Fruit fly (Drosophila melanogaster) whole organism, wandering third instar larva: ENCODE results near the gene pths.

Experiments used
- Abd-B ChIP-seq: fragments of >200 bp; optimal IDR thresholded peaks from 2 replicates; lab custom pipeline; 2017; ENCODE audit warnings: missing biosample characterization, missing genetic modification characterization
- CG32264 ChIP-seq: fragments of 200-800 bp; sonication (Bioruptor generic); optimal IDR thresholded peaks from 2 replicates; lab custom pipeline; 2016; ENCODE audit warnings: missing biosample characterization, missing genetic modification characterization
- CG9705 ChIP-seq: fragments of 200-800 bp; sonication (Bioruptor generic); optimal IDR thresholded peaks from 2 replicates; lab custom pipeline; 2018; ENCODE audit warnings: missing biosample characterization, mild to moderate bottlenecking, missing genetic modification characterization
- CrebA ChIP-seq: fragments of 200-800 bp; sonication (Bioruptor generic); optimal IDR thresholded peaks from 2 replicates; lab custom pipeline; 2016; ENCODE audit warnings: missing biosample characterization, mild to moderate bottlenecking, missing genetic modification characterization, borderline replicate concordance
- Dfd ChIP-seq: fragments of >200 bp; optimal IDR thresholded peaks from 2 replicates; lab custom pipeline; 2017; ENCODE audit warnings: missing biosample characterization, missing genetic modification characterization
- Dif ChIP-seq: fragments of 200-275, 200-300 bp; sonication (Bioruptor generic); optimal IDR thresholded peaks from 2 replicates; lab custom pipeline; 2018; ENCODE audit warnings: missing biosample characterization, missing genetic modification characterization; ENCODE audit not compliant: partially characterized antibody
- GATAd ChIP-seq: sonication (Bioruptor generic); optimal IDR thresholded peaks from 2 replicates; lab custom pipeline; 2016; ENCODE audit warnings: missing biosample characterization, missing genetic modification characterization
- HLH106 ChIP-seq: fragments of 200-800 bp; optimal IDR thresholded peaks from 3 replicates; lab custom pipeline; 2019; ENCODE audit warnings: missing biosample characterization, mild to moderate bottlenecking, missing genetic modification characterization, moderate library complexity
- Hnf4 ChIP-seq: fragments of 200-800 bp; sonication (Bioruptor generic); optimal IDR thresholded peaks from 2 replicates; lab custom pipeline; 2016; ENCODE audit warnings: missing biosample characterization, mild to moderate bottlenecking, missing genetic modification characterization
- Hr78 ChIP-seq: fragments of >200 bp; optimal IDR thresholded peaks from 2 replicates; lab custom pipeline; 2017; ENCODE audit warnings: missing biosample characterization, missing genetic modification characterization
- Hr83 ChIP-seq: fragments of 200-300 bp; sonication (Bioruptor generic); optimal IDR thresholded peaks from 2 replicates; lab custom pipeline; 2016; ENCODE audit warnings: missing biosample characterization, mild to moderate bottlenecking, missing genetic modification characterization, moderate library complexity; ENCODE audit not compliant: poor library complexity, severe bottlenecking
- Jra ChIP-seq: sonication (Bioruptor generic); optimal IDR thresholded peaks from 2 replicates; lab custom pipeline; 2016; ENCODE audit warnings: missing biosample characterization, missing genetic modification characterization
- Mio ChIP-seq: sonication (Bioruptor generic); optimal IDR thresholded peaks from 2 replicates; lab custom pipeline; 2016; ENCODE audit warnings: missing biosample characterization, missing genetic modification characterization
- Myc ChIP-seq: fragments of >200 bp; optimal IDR thresholded peaks from 2 replicates; lab custom pipeline; 2017
- N ChIP-seq: fragments of >200 bp; optimal IDR thresholded peaks from 2 replicates; lab custom pipeline; 2018; ENCODE audit warnings: missing biosample characterization, missing external identifiers, missing genetic modification characterization
- OdsH ChIP-seq: fragments of 200-800 bp; sonication (Bioruptor generic); optimal IDR thresholded peaks from 2 replicates; lab custom pipeline; 2016; ENCODE audit warnings: missing biosample characterization, mild to moderate bottlenecking, missing genetic modification characterization
- Rel ChIP-seq, 2 experiments: fragments of 200-800 bp; sonication (Bioruptor generic) in 1 of 2; optimal IDR thresholded peaks; 2 replicates in 1 of 2; 3 replicates in 1 of 2; lab custom pipeline; 2016 to 2019; ENCODE audit warnings: mild to moderate bottlenecking in 2 of 2, missing biosample characterization in 2 of 2, missing genetic modification characterization in 2 of 2, moderate library complexity in 1 of 2
- Sp1 ChIP-seq: fragments of 200-800 bp; sonication (Bioruptor generic); optimal IDR thresholded peaks from 3 replicates; lab custom pipeline; 2019; ENCODE audit warnings: missing biosample characterization, mild to moderate bottlenecking, missing genetic modification characterization, moderate library complexity
- Vsx2 ChIP-seq: fragments of 200-300, 225-300 bp; sonication (Bioruptor generic); optimal IDR thresholded peaks from 2 replicates; lab custom pipeline; 2018; ENCODE audit warnings: missing biosample characterization, missing genetic modification characterization; ENCODE audit not compliant: partially characterized antibody
- br ChIP-seq: fragments of 200-800 bp; sonication (Bioruptor generic); optimal IDR thresholded peaks from 2 replicates; lab custom pipeline; 2016; ENCODE audit warnings: missing biosample characterization, missing genetic modification characterization
- brk ChIP-seq: fragments of 200-800 bp; sonication (Bioruptor generic); optimal IDR thresholded peaks from 2 replicates; lab custom pipeline; 2016; ENCODE audit warnings: missing biosample characterization, mild to moderate bottlenecking, missing genetic modification characterization
- dl ChIP-seq, 2 experiments: fragments of 175-275, 200-275 bp in 1 of 2; fragments of 200-275 bp in 1 of 2; sonication (Bioruptor generic); optimal IDR thresholded peaks; lab custom pipeline; 2018; ENCODE audit warnings: mild to moderate bottlenecking in 2 of 2, missing biosample characterization in 2 of 2, missing genetic modification characterization in 2 of 2, moderate library complexity in 2 of 2; ENCODE audit not compliant: partially characterized antibody in 2 of 2, insufficient read depth in 1 of 2
- dmrt93B ChIP-seq: fragments of 200-800 bp; sonication (Bioruptor generic); optimal IDR thresholded peaks from 2 replicates; lab custom pipeline; 2018; ENCODE audit warnings: missing biosample characterization, mild to moderate bottlenecking, missing genetic modification characterization
- dsf ChIP-seq: sonication (Bioruptor generic); optimal IDR thresholded peaks from 2 replicates; lab custom pipeline; 2016; ENCODE audit warnings: missing biosample characterization, missing genetic modification characterization, borderline replicate concordance
- ey ChIP-seq: fragments of 200-800 bp; sonication (Bioruptor generic); optimal IDR thresholded peaks from 2 replicates; lab custom pipeline; 2016; ENCODE audit warnings: missing biosample characterization, missing genetic modification characterization
- foxo ChIP-seq, 2 experiments: fragments of 200-800 bp; sonication (Bioruptor generic); optimal IDR thresholded peaks; 2 replicates in 1 of 2; 3 replicates in 1 of 2; lab custom pipeline; 2016 to 2017; ENCODE audit warnings: missing biosample characterization in 2 of 2, missing genetic modification characterization in 2 of 2
- fru ChIP-seq: fragments of 200-800 bp; sonication (Bioruptor generic); optimal IDR thresholded peaks from 3 replicates; lab custom pipeline; 2016; ENCODE audit warnings: missing biosample characterization, mild to moderate bottlenecking, missing genetic modification characterization
- h ChIP-seq: fragments of 200-800 bp; sonication (Bioruptor generic); optimal IDR thresholded peaks from 3 replicates; lab custom pipeline; 2016; ENCODE audit warnings: missing biosample characterization, mild to moderate bottlenecking, missing genetic modification characterization
- jim ChIP-seq: fragments of 175-275, 200-325 bp; sonication (Bioruptor generic); optimal IDR thresholded peaks from 2 replicates; lab custom pipeline; 2016; ENCODE audit warnings: missing biosample characterization, mild to moderate bottlenecking, missing genetic modification characterization
- lola ChIP-seq: fragments of >200 bp; optimal IDR thresholded peaks from 2 replicates; lab custom pipeline; 2017; ENCODE audit warnings: missing biosample characterization, missing genetic modification characterization
- pan ChIP-seq: fragments of >200 bp; optimal IDR thresholded peaks from 2 replicates; lab custom pipeline; 2017
- psq ChIP-seq: fragments of 200-800 bp; sonication (Bioruptor generic); optimal IDR thresholded peaks from 3 replicates; lab custom pipeline; 2017; ENCODE audit warnings: missing biosample characterization, mild to moderate bottlenecking, missing genetic modification characterization, moderate library complexity
- rgr ChIP-seq: fragments of 200-800 bp; sonication (Bioruptor generic); optimal IDR thresholded peaks from 3 replicates; lab custom pipeline; 2016; ENCODE audit warnings: missing biosample characterization, mild to moderate bottlenecking, missing genetic modification characterization
- sage ChIP-seq: fragments of 200-800 bp; sonication (Bioruptor generic); optimal IDR thresholded peaks from 2 replicates; lab custom pipeline; 2016; ENCODE audit warnings: missing biosample characterization, mild to moderate bottlenecking, missing genetic modification characterization
- sv ChIP-seq: fragments of 200-800 bp; sonication (Bioruptor generic); optimal IDR thresholded peaks from 3 replicates; lab custom pipeline; 2016; ENCODE audit warnings: missing biosample characterization, missing genetic modification characterization
- tai ChIP-seq: sonication (Bioruptor generic); optimal IDR thresholded peaks from 2 replicates; lab custom pipeline; 2016; ENCODE audit warnings: missing biosample characterization, missing genetic modification characterization
- usp ChIP-seq: fragments of >200 bp; optimal IDR thresholded peaks from 2 replicates; lab custom pipeline; 2017; ENCODE audit warnings: missing biosample characterization, missing genetic modification characterization
- woc ChIP-seq: sonication (Bioruptor generic); optimal IDR thresholded peaks from 2 replicates; lab custom pipeline; 2016; ENCODE audit warnings: missing biosample characterization, mild to moderate bottlenecking, missing genetic modification characterization

The pths gene

dm6 chr2L:21142972-21143385 is at the start of gene pths:
Gene pths (plus strand): TSS chr2L:21143229.
- TF ChIP-seq pan (no peak), ey (GFP tag; lab: Kevin White, UChicago) (peak; percentile 35), sage (GFP tag; lab: Kevin White, UChicago) (no peak), tai (no peak), Hnf4 (GFP tag; lab: Kevin White, UChicago) (peak; percentile 49), fru (GFP tag; lab: Kevin White, UChicago) (no peak), foxo (GFP tag; optimal IDR thresholded peaks at IDR 0.05; lab: Kevin White, UChicago) (no peak), dsf (GFP tag; lab: Kevin White, UChicago) (no peak), Vsx2 (GFP tag; lab: Kevin White, UChicago) (no peak), CG9705 (no peak), CrebA (GFP tag; lab: Kevin White, UChicago) (no peak), Jra (peak; percentile 37), Dif (GFP tag; lab: Kevin White, UChicago) (no peak), dl (GFP tag; optimal IDR thresholded peaks at IDR 0.05; lab: Kevin White, UChicago; ENCODE audit: insufficient read depth in 1 of 2, partially characterized antibody in 2 of 2) (no peak), rgr (GFP tag; lab: Kevin White, UChicago) (peak; percentile 36), OdsH (GFP tag; lab: Kevin White, UChicago) (no peak), woc (GFP tag; lab: Kevin White, UChicago) (peak; percentile 65), psq (GFP tag; lab: Kevin White, UChicago) (no peak), brk (GFP tag; lab: Kevin White, UChicago) (no peak), usp (GFP tag; lab: Kevin White, UChicago) (no peak), Myc (lab: Kevin White, UChicago) (peak; percentile 51), HLH106 (peak; percentile 40), dmrt93B (GFP tag; lab: Kevin White, UChicago) (no peak), Hr78 (GFP tag; lab: Kevin White, UChicago) (peak; percentile 43), lola (GFP tag; lab: Kevin White, UChicago) (no peak), br (GFP tag; lab: Kevin White, UChicago) (no peak), Dfd (GFP tag; lab: Kevin White, UChicago) (no peak), Sp1 (GFP tag; lab: Kevin White, UChicago) (no peak), N (GFP tag; lab: Kevin White, UChicago) (peak; percentile 85), Rel (GFP tag; optimal IDR thresholded peaks at IDR 0.05; lab: Kevin White, UChicago) (no peak), Rel (tag; optimal IDR thresholded peaks at IDR 0.05; lab: Kevin White, UChicago) (no peak), h (GFP tag; lab: Kevin White, UChicago) (no peak), CG32264 (GFP tag; lab: Kevin White, UChicago) (no peak), sv (no peak), Mio (GFP tag; lab: Kevin White, UChicago) (no peak), GATAd (no peak), Hr83 (GFP tag; lab: Kevin White, UChicago) (peak; percentile 38), Abd-B (no peak), jim (GFP tag; lab: Kevin White, UChicago) (no peak)

- TF ChIP-seq dl (GFP tag; optimal IDR thresholded peaks at IDR 0.05; lab: Kevin White, UChicago; ENCODE audit: insufficient read depth in 1 of 2, partially characterized antibody in 2 of 2) (peak in 1 of 2 experiments; percentile 52), woc (GFP tag; lab: Kevin White, UChicago) (no peak), sv (no peak), CrebA (GFP tag; lab: Kevin White, UChicago) (peak; percentile 68), Abd-B (no peak), fru (GFP tag; lab: Kevin White, UChicago) (peak; percentile 74), h (GFP tag; lab: Kevin White, UChicago) (peak; percentile 22), Mio (GFP tag; lab: Kevin White, UChicago) (no peak), Dif (GFP tag; lab: Kevin White, UChicago) (peak; percentile 18), Rel (GFP tag; optimal IDR thresholded peaks at IDR 0.05; lab: Kevin White, UChicago) (peak; percentile 15), Rel (tag; optimal IDR thresholded peaks at IDR 0.05; lab: Kevin White, UChicago) (no peak), tai (peak; percentile 36), lola (GFP tag; lab: Kevin White, UChicago) (no peak), foxo (GFP tag; optimal IDR thresholded peaks at IDR 0.05; lab: Kevin White, UChicago) (peak in 1 of 2 experiments; percentile 14), psq (GFP tag; lab: Kevin White, UChicago) (no peak), Hnf4 (GFP tag; lab: Kevin White, UChicago) (no peak), Vsx2 (GFP tag; lab: Kevin White, UChicago) (no peak)
These were observed 46.5 kb upstream of the pths start, which contains the start of gene CG34136 for dm6 chr2L:21096448-21096994. Gene CG34136 (plus strand): TSS chr2L:21096922.
